Worm (Caenorhabditis elegans) whole organism, young adult: ENCODE measurements around the gene cdc-42.

Experiments
- B0019.2 ChIP-seq: fragments of 200-800 bp; sonication (Bioruptor generic); conservative IDR thresholded peaks from 2 replicates; pipeline ENCODE4 v1.3.6; 2022; ENCODE audit warnings: missing genetic modification reagents, missing genetic modification characterization, missing compliant biosample characterization
- B0035.1 ChIP-seq: sonication (generic microtip); optimal IDR thresholded peaks from 2 replicates; lab custom pipeline; 2016; ENCODE audit warnings: missing genetic modification characterization, mild to moderate bottlenecking, missing compliant biosample characterization, missing genotype, missing genetic modification reagents
- B0261.1 ChIP-seq: sonication (generic microtip); optimal IDR thresholded peaks from 2 replicates; lab custom pipeline; 2016; ENCODE audit warnings: mild to moderate bottlenecking, missing genetic modification characterization, moderate library complexity, missing compliant biosample characterization
- B0336.3 ChIP-seq: fragments of 200-800 bp; sonication (Bioruptor generic); IDR thresholded peaks from 2 replicates; pipeline ENCODE4 v1.3.6; 2022; ENCODE audit warnings: missing genetic modification characterization, missing compliant biosample characterization
- F39B2.1 ChIP-seq: fragments of 200-800 bp; sonication (Bioruptor generic); IDR thresholded peaks from 2 replicates; pipeline ENCODE4 v1.3.6; 2022; ENCODE audit warnings: missing genetic modification reagents, missing genetic modification characterization, missing compliant biosample characterization
- F57C9.4 ChIP-seq: sonication (generic microtip); optimal IDR thresholded peaks from 2 replicates; lab custom pipeline; 2017; ENCODE audit warnings: mild to moderate bottlenecking, missing genetic modification characterization, missing compliant biosample characterization
- K11D2.4 ChIP-seq: fragments of 200-800 bp; sonication (Bioruptor generic); IDR thresholded peaks from 2 replicates; pipeline ENCODE4 v1.3.6; 2022; ENCODE audit warnings: missing genetic modification reagents, missing genetic modification characterization, missing compliant biosample characterization
- ZK185.1 ChIP-seq: sonication (generic microtip); optimal IDR thresholded peaks from 2 replicates; lab custom pipeline; 2016; ENCODE audit warnings: mild to moderate bottlenecking, missing genetic modification characterization, missing compliant biosample characterization; ENCODE audit not compliant: poor library complexity, severe bottlenecking
- aptf-2 ChIP-seq: fragments of 200-800 bp; sonication (Bioruptor generic); conservative IDR thresholded peaks from 2 replicates; pipeline ENCODE4 v1.3.6; 2022; ENCODE audit warnings: missing genetic modification reagents, missing genetic modification characterization, missing compliant biosample characterization
- aptf-3 ChIP-seq: fragments of 200-800 bp; sonication (Bioruptor generic); IDR thresholded peaks from 2 replicates; pipeline ENCODE4 v1.3.6; 2022; ENCODE audit warnings: missing genetic modification characterization, missing compliant biosample characterization
- athp-1 ChIP-seq: sonication (generic microtip); optimal IDR thresholded peaks from 2 replicates; lab custom pipeline; 2017; ENCODE audit warnings: mild to moderate bottlenecking, missing genetic modification characterization, missing compliant biosample characterization
- attf-5 ChIP-seq: fragments of 200-800 bp; sonication (Bioruptor generic); optimal IDR thresholded peaks from 2 replicates; lab custom pipeline; 2018; ENCODE audit warnings: mild to moderate bottlenecking, missing genetic modification characterization, missing compliant biosample characterization
- attf-6 ChIP-seq: fragments of 200-800 bp; sonication (Bioruptor generic); IDR thresholded peaks from 2 replicates; pipeline ENCODE4 v1.3.6; 2022; ENCODE audit warnings: missing genetic modification reagents, missing genetic modification characterization, missing compliant biosample characterization
- bed-1 ChIP-seq: fragments of 200-800 bp; sonication (Bioruptor generic); IDR thresholded peaks from 2 replicates; pipeline ENCODE4 v1.3.6; 2022; ENCODE audit warnings: missing genetic modification reagents, missing genetic modification characterization, missing compliant biosample characterization
- bed-2 ChIP-seq: fragments of 200-800 bp; sonication (Bioruptor generic); IDR thresholded peaks from 2 replicates; pipeline ENCODE4 v1.3.6; 2022; ENCODE audit warnings: missing genetic modification reagents, missing genetic modification characterization, missing compliant biosample characterization
- ceh-27 ChIP-seq: fragments of 200-800 bp; sonication (Bioruptor generic); optimal IDR thresholded peaks from 2 replicates; lab custom pipeline; 2018; ENCODE audit warnings: mild to moderate bottlenecking, missing genetic modification characterization, moderate library complexity, missing compliant biosample characterization
- ceh-40 ChIP-seq: fragments of 200-800 bp; sonication (Bioruptor generic); IDR thresholded peaks from 2 replicates; pipeline ENCODE4 v1.3.6; 2022; ENCODE audit warnings: missing genetic modification characterization, missing compliant biosample characterization
- ceh-58 ChIP-seq: fragments of 200-800 bp; sonication (Bioruptor generic); IDR thresholded peaks from 2 replicates; pipeline ENCODE4 v1.3.6; 2022; ENCODE audit warnings: missing genetic modification characterization, missing compliant biosample characterization
- chd-7 ChIP-seq: sonication (generic microtip); optimal IDR thresholded peaks from 2 replicates; lab custom pipeline; 2016; ENCODE audit warnings: mild to moderate bottlenecking, missing genetic modification characterization, moderate library complexity, missing compliant biosample characterization
- dox-1 ChIP-seq: fragments of 200-800 bp; sonication (Bioruptor generic); IDR thresholded peaks from 2 replicates; pipeline ENCODE4 v1.3.6; 2022; ENCODE audit warnings: missing genetic modification reagents, missing genetic modification characterization, missing compliant biosample characterization
- dpff-1 ChIP-seq: sonication (generic microtip); optimal IDR thresholded peaks from 2 replicates; lab custom pipeline; 2017; ENCODE audit warnings: mild to moderate bottlenecking, missing genetic modification characterization, missing compliant biosample characterization
- egl-44 ChIP-seq: fragments of 200-800 bp; sonication (Bioruptor generic); IDR thresholded peaks from 2 replicates; pipeline ENCODE4 v1.3.6; 2022; ENCODE audit warnings: missing genetic modification reagents, missing genetic modification characterization, missing compliant biosample characterization
- gei-17 ChIP-seq: fragments of 200-800 bp; sonication (Bioruptor generic); optimal IDR thresholded peaks from 2 replicates; lab custom pipeline; 2018; ENCODE audit warnings: mild to moderate bottlenecking, missing genetic modification characterization, missing compliant biosample characterization
- hlh-12 ChIP-seq: sonication (generic microtip); optimal IDR thresholded peaks from 2 replicates; lab custom pipeline; 2016; ENCODE audit warnings: missing genetic modification characterization, missing compliant biosample characterization
- hlh-26 ChIP-seq: fragments of 200-800 bp; sonication (Bioruptor generic); conservative IDR thresholded peaks from 2 replicates; pipeline ENCODE4 v1.3.6; 2022; ENCODE audit warnings: missing genetic modification reagents, missing genetic modification characterization, missing compliant biosample characterization
- hmg-20 ChIP-seq: fragments of 200-800 bp; sonication (Bioruptor generic); IDR thresholded peaks from 2 replicates; pipeline ENCODE4 v1.3.6; 2022; ENCODE audit warnings: missing genetic modification reagents, missing genetic modification characterization, missing compliant biosample characterization
- hrde-1 ChIP-seq: sonication (generic microtip); optimal IDR thresholded peaks from 2 replicates; lab custom pipeline; 2016; ENCODE audit warnings: missing genetic modification characterization, mild to moderate bottlenecking, missing compliant biosample characterization, moderate library complexity, missing genotype, missing genetic modification reagents, borderline replicate concordance
- lag-1 ChIP-seq: fragments of 200-800 bp; sonication (Bioruptor generic); IDR thresholded peaks from 2 replicates; pipeline ENCODE4 v1.3.6; 2022; ENCODE audit warnings: missing genetic modification reagents, missing genetic modification characterization, missing compliant biosample characterization
- madf-8 ChIP-seq: fragments of 200-800 bp; sonication (Bioruptor generic); conservative IDR thresholded peaks from 2 replicates; pipeline ENCODE4 v1.3.6; 2022; ENCODE audit warnings: missing genetic modification reagents, missing genetic modification characterization, missing compliant biosample characterization
- nfyb-1 ChIP-seq: fragments of 200-800 bp; sonication (Bioruptor generic); IDR thresholded peaks from 2 replicates; pipeline ENCODE4 v1.3.6; 2022; ENCODE audit warnings: missing genetic modification reagents, missing genetic modification characterization, missing compliant biosample characterization
- nhr-179 ChIP-seq: sonication (generic microtip); optimal IDR thresholded peaks from 2 replicates; lab custom pipeline; 2016; ENCODE audit warnings: mild to moderate bottlenecking, missing genetic modification characterization, missing compliant biosample characterization
- nhr-80 ChIP-seq: sonication (generic microtip); optimal IDR thresholded peaks from 2 replicates; lab custom pipeline; 2016; ENCODE audit warnings: missing genetic modification characterization, missing compliant biosample characterization
- rec-8 ChIP-seq, 2 experiments: sonication (generic microtip); optimal IDR thresholded peaks; 2 replicates each; lab custom pipeline; 2016; ENCODE audit warnings: mild to moderate bottlenecking in 2 of 2, missing genetic modification characterization in 2 of 2, missing genetic modification reagents in 2 of 2, missing genotype in 2 of 2, missing biosample characterization in 1 of 2, missing compliant biosample characterization in 1 of 2, moderate library complexity in 1 of 2
- sea-2 ChIP-seq: fragments of 200-800 bp; sonication (Bioruptor generic); IDR thresholded peaks from 2 replicates; pipeline ENCODE4 v1.3.6; 2022; ENCODE audit warnings: missing genetic modification characterization, missing compliant biosample characterization
- snpc-1.3 ChIP-seq: sonication (generic microtip); optimal IDR thresholded peaks from 2 replicates; lab custom pipeline; 2017; ENCODE audit warnings: missing genetic modification characterization, mild to moderate bottlenecking, missing compliant biosample characterization, antibody characterized with exemption, moderate library complexity, missing genotype, missing genetic modification reagents; ENCODE audit not compliant: insufficient read depth
- snpc-3.4 ChIP-seq: sonication (generic microtip); optimal IDR thresholded peaks from 2 replicates; lab custom pipeline; 2017; ENCODE audit warnings: missing genetic modification characterization, mild to moderate bottlenecking, missing compliant biosample characterization, antibody characterized with exemption, moderate library complexity, missing genotype, missing genetic modification reagents
- unc-130 ChIP-seq: sonication (generic microtip); optimal IDR thresholded peaks from 2 replicates; lab custom pipeline; 2016; ENCODE audit warnings: missing genetic modification reagents, missing genetic modification characterization, missing compliant biosample characterization
- xnd-1 ChIP-seq: sonication (generic microtip); optimal IDR thresholded peaks from 2 replicates; lab custom pipeline; 2016; ENCODE audit warnings: missing genotype, missing genetic modification reagents, missing genetic modification characterization, missing compliant biosample characterization
- zfh-2 ChIP-seq: fragments of 200-800 bp; sonication (Bioruptor generic); conservative IDR thresholded peaks from 2 replicates; pipeline ENCODE4 v1.3.6; 2022; ENCODE audit warnings: missing genetic modification reagents, missing genetic modification characterization, missing compliant biosample characterization
- ztf-22 ChIP-seq: fragments of 200-800 bp; sonication (Bioruptor generic); optimal IDR thresholded peaks from 2 replicates; lab custom pipeline; 2018; ENCODE audit warnings: mild to moderate bottlenecking, missing genetic modification characterization, moderate library complexity, missing compliant biosample characterization
- ztf-28 ChIP-seq: fragments of 200-800 bp; sonication (Bioruptor generic); IDR thresholded peaks from 2 replicates; pipeline ENCODE4 v1.3.6; 2022; ENCODE audit warnings: missing genetic modification reagents, missing genetic modification characterization, missing compliant biosample characterization

The cdc-42 gene

ce11 chrII:7593227-7593626 lies 23.0 kb upstream of the cdc-42 start (continued):
- TF ChIP-seq athp-1 (no peak), K11D2.4 (0 out of 2 replicates have a peak, but pooled peaks have one; percentile 25), hmg-20 (GFP tag; lab: Robert Waterston, UW) (no peak), gei-17 (GFP tag; lab: Kevin White, UChicago) (no peak), rec-8 (tag; optimal IDR thresholded peaks at IDR 0.05; lab: Kevin White, UChicago) (no peak), ceh-40 (no peak), madf-8 (GFP tag; lab: Robert Waterston, UW) (no peak), B0336.3 (GFP tag; lab: Robert Waterston, UW) (no peak), B0035.1 (tag; lab: Kevin White, UChicago) (no peak), ztf-28 (GFP tag; lab: Robert Waterston, UW) (no peak), ceh-27 (GFP tag; lab: Kevin White, UChicago) (peak; percentile 18), sea-2 (GFP tag; lab: Robert Waterston, UW) (no peak), aptf-3 (GFP tag; lab: Robert Waterston, UW) (no peak), aptf-2 (no peak), hlh-12 (tag; lab: Kevin White, UChicago) (no peak), egl-44 (GFP tag; lab: Robert Waterston, UW) (no peak), zfh-2 (GFP tag; lab: Robert Waterston, UW) (peak; percentile 79), dpff-1 (tag; lab: Kevin White, UChicago) (no peak), chd-7 (peak; percentile 25), snpc-1.3 (tag; lab: Kevin White, UChicago) (no peak)

ce11 chrII:7594262-7594661 lies 22.0 kb upstream of the cdc-42 start:
- TF ChIP-seq bed-1 (GFP tag; lab: Robert Waterston, UW), result no peak
- no peak for TF ChIP-seq F39B2.1 (GFP tag; lab: Robert Waterston, UW)
- no peak for TF ChIP-seq bed-2 (GFP tag; lab: Robert Waterston, UW)
- TF ChIP-seq gei-17 (GFP tag; lab: Kevin White, UChicago), result no peak

- no peak for TF ChIP-seq dox-1 (GFP tag; lab: Robert Waterston, UW)
- TF ChIP-seq hrde-1 (tag; lab: Kevin White, UChicago), result no peak
- no peak for TF ChIP-seq nfyb-1 (GFP tag; lab: Robert Waterston, UW)
- no peak for TF ChIP-seq ztf-22 (GFP tag; lab: Kevin White, UChicago)
- no peak for TF ChIP-seq ceh-58
- TF ChIP-seq snpc-3.4 (tag; lab: Kevin White, UChicago), result no peak
- no peak for TF ChIP-seq attf-5 (GFP tag; lab: Kevin White, UChicago)
- TF ChIP-seq lag-1 (GFP tag; lab: Robert Waterston, UW), result no peak
- no peak for TF ChIP-seq nhr-179 (tag; lab: Kevin White, UChicago)
- no peak for TF ChIP-seq F57C9.4 (tag; lab: Kevin White, UChicago)
- no peak for TF ChIP-seq unc-130 (GFP tag; lab: Kevin White, UChicago)
- TF ChIP-seq B0019.2 (GFP tag; lab: Robert Waterston, UW), result no peak
- no peak for TF ChIP-seq hlh-26 (GFP tag; lab: Robert Waterston, UW)
- no peak for TF ChIP-seq attf-6 (GFP tag; lab: Robert Waterston, UW)
- TF ChIP-seq ZK185.1, result no peak
- TF ChIP-seq xnd-1, result no peak
- TF ChIP-seq B0261.1 (tag; lab: Kevin White, UChicago), result no peak
- no peak for TF ChIP-seq nhr-80 (tag; lab: Kevin White, UChicago)
- TF ChIP-seq bed-1 (GFP tag; lab: Robert Waterston, UW), result no peak
- TF ChIP-seq, all 124 proteins: peak for 0
These were observed 21.4 kb upstream of the cdc-42 start, which contains the start of gene syd-1 for ce11 chrII:7594812-7595211. Gene syd-1 (minus strand): TSS chrII:7594912.
